Fruit fly (Drosophila melanogaster) whole organism, embryonic: ENCODE data around the gene CG10602.
A peak's percentile ranks its signal among the peaks of the same experiment; 100 is the strongest.

ENCODE experiments used
- Atf6 ChIP-seq: fragments of 200-800 bp; sonication (Bioruptor generic); IDR thresholded peaks from 2 replicates; pipeline ENCODE4 v1.3.6; 2022; ENCODE audit warnings: missing biosample characterization, missing genetic modification characterization
- Bgb ChIP-seq: fragments of 200-800 bp; sonication (Bioruptor generic); IDR thresholded peaks from 2 replicates; pipeline ENCODE4 v1.3.6; 2022; ENCODE audit warnings: missing biosample characterization, missing genetic modification characterization; ENCODE audit not compliant: partially characterized antibody
- CG12071 ChIP-seq: fragments of 200-800 bp; sonication (Bioruptor generic); optimal IDR thresholded peaks from 3 replicates; lab custom pipeline; 2018; ENCODE audit warnings: missing biosample characterization, mild to moderate bottlenecking, missing genetic modification characterization
- CG13287 ChIP-seq: fragments of 200-800 bp; sonication (Bioruptor generic); IDR thresholded peaks from 2 replicates; pipeline ENCODE4 v1.3.6; 2022; ENCODE audit warnings: missing biosample characterization, missing genetic modification characterization; ENCODE audit not compliant: partially characterized antibody
- CG13894 ChIP-seq: fragments of 200-800 bp; sonication (Bioruptor generic); optimal IDR thresholded peaks from 3 replicates; lab custom pipeline; 2018; ENCODE audit warnings: missing biosample characterization, mild to moderate bottlenecking, missing genetic modification characterization, moderate library complexity
- CG15073 ChIP-seq: fragments of 200-800 bp; sonication (Bioruptor generic); optimal IDR thresholded peaks from 2 replicates; lab custom pipeline; 2016; ENCODE audit warnings: missing biosample characterization, missing genetic modification characterization
- CG1603 ChIP-seq: fragments of 200-800 bp; sonication (Bioruptor generic); optimal IDR thresholded peaks from 2 replicates; lab custom pipeline; 2019; ENCODE audit warnings: missing biosample characterization, mild to moderate bottlenecking, missing genetic modification characterization, moderate library complexity
- CG17186 ChIP-seq: fragments of 200-800 bp; sonication (Bioruptor generic); optimal IDR thresholded peaks from 3 replicates; lab custom pipeline; 2017; ENCODE audit warnings: missing biosample characterization, missing genetic modification reagents, missing genetic modification characterization
- CG17385 ChIP-seq: fragments of 200-800 bp; sonication (Bioruptor generic); optimal IDR thresholded peaks from 3 replicates; lab custom pipeline; 2018; ENCODE audit warnings: missing biosample characterization, mild to moderate bottlenecking, missing genetic modification characterization
- CG17912 ChIP-seq: fragments of 200-800 bp; sonication (Bioruptor generic); optimal IDR thresholded peaks from 2 replicates; lab custom pipeline; 2018; ENCODE audit warnings: missing biosample characterization, mild to moderate bottlenecking, missing genetic modification characterization
- CG18476 ChIP-seq: fragments of 200-800 bp; sonication (Bioruptor generic); optimal IDR thresholded peaks from 2 replicates; lab custom pipeline; 2016; ENCODE audit warnings: missing biosample characterization, mild to moderate bottlenecking, missing genetic modification characterization
- CG2120 ChIP-seq: fragments of 200-800 bp; sonication (Bioruptor generic); optimal IDR thresholded peaks from 3 replicates; lab custom pipeline; 2016; ENCODE audit warnings: missing biosample characterization, missing genetic modification characterization
- CG31224 ChIP-seq: fragments of 200-800 bp; sonication (Bioruptor generic); IDR thresholded peaks from 2 replicates; pipeline ENCODE4 v1.3.6; 2022; ENCODE audit warnings: missing biosample characterization, missing genetic modification characterization
- CG31365 ChIP-seq: fragments of 200-800 bp; sonication (Bioruptor generic); optimal IDR thresholded peaks from 2 replicates; lab custom pipeline; 2018; ENCODE audit warnings: missing biosample characterization, mild to moderate bottlenecking, missing genetic modification characterization
- CG31388 ChIP-seq: fragments of 200-800 bp; sonication (Bioruptor generic); optimal IDR thresholded peaks from 2 replicates; lab custom pipeline; 2016; ENCODE audit warnings: missing biosample characterization, missing genetic modification characterization
- CG31441 ChIP-seq: fragments of 200-800 bp; sonication (Bioruptor generic); IDR thresholded peaks from 2 replicates; pipeline ENCODE4 v1.3.6; 2022; ENCODE audit warnings: missing biosample characterization, missing genetic modification characterization
- CG32772 ChIP-seq: fragments of 200-800 bp; sonication (Bioruptor generic); IDR thresholded peaks from 2 replicates; pipeline ENCODE4 v1.3.6; 2022; ENCODE audit warnings: missing biosample characterization, missing genetic modification characterization
- CG9797 ChIP-seq: fragments of 200-800 bp; sonication (Bioruptor generic); optimal IDR thresholded peaks from 3 replicates; lab custom pipeline; 2018; ENCODE audit warnings: missing biosample characterization, mild to moderate bottlenecking, missing genetic modification characterization
- CrebB ChIP-seq: fragments of 200-800 bp; sonication (Bioruptor generic); optimal IDR thresholded peaks from 3 replicates; lab custom pipeline; 2018; ENCODE audit warnings: missing biosample characterization, mild to moderate bottlenecking, missing genetic modification characterization
- HLH4C ChIP-seq: fragments of 200-800 bp; sonication (Bioruptor generic); IDR thresholded peaks from 3 replicates; pipeline ENCODE4 v1.3.6; 2022; ENCODE audit warnings: missing biosample characterization, missing genetic modification characterization; ENCODE audit not compliant: partially characterized antibody
- Hand ChIP-seq: fragments of 200-800 bp; sonication (Bioruptor generic); optimal IDR thresholded peaks from 2 replicates; lab custom pipeline; 2017; ENCODE audit warnings: mild to moderate bottlenecking, missing biosample characterization, missing genetic modification reagents, missing genetic modification characterization
- MESR4 ChIP-seq: fragments of 200-800 bp; sonication (Bioruptor generic); optimal IDR thresholded peaks from 2 replicates; lab custom pipeline; 2018; ENCODE audit warnings: missing biosample characterization, mild to moderate bottlenecking, missing genetic modification characterization, moderate library complexity
- Meics ChIP-seq: fragments of 200-800 bp; sonication (Bioruptor generic); optimal IDR thresholded peaks from 2 replicates; lab custom pipeline; 2017; ENCODE audit warnings: missing biosample characterization, mild to moderate bottlenecking, missing genetic modification characterization
- NC2α ChIP-seq: fragments of 200-800 bp; sonication (Bioruptor generic); optimal IDR thresholded peaks from 2 replicates; lab custom pipeline; 2016; ENCODE audit warnings: missing biosample characterization, missing genetic modification characterization
- PHDP ChIP-seq: fragments of 200-800 bp; sonication (Bioruptor generic); optimal IDR thresholded peaks from 3 replicates; lab custom pipeline; 2018; ENCODE audit warnings: missing biosample characterization, mild to moderate bottlenecking, missing genetic modification characterization, moderate library complexity
- Poxn ChIP-seq: fragments of 200-800 bp; sonication (Bioruptor generic); IDR thresholded peaks from 2 replicates; pipeline ENCODE4 v1.3.6; 2022; ENCODE audit warnings: missing biosample characterization, missing genetic modification characterization
- Sox102F ChIP-seq: fragments of 200-800 bp; sonication (Bioruptor generic); optimal IDR thresholded peaks from 2 replicates; lab custom pipeline; 2018; ENCODE audit warnings: missing biosample characterization, mild to moderate bottlenecking, missing genetic modification characterization, moderate library complexity
- ara ChIP-seq: fragments of 200-800 bp; sonication (Bioruptor generic); IDR thresholded peaks from 2 replicates; pipeline ENCODE4 v1.3.6; 2022; ENCODE audit warnings: missing biosample characterization, missing genetic modification characterization
- ash1 ChIP-seq: fragments of 200-800 bp; sonication (Bioruptor generic); optimal IDR thresholded peaks from 2 replicates; lab custom pipeline; 2018; ENCODE audit warnings: missing biosample characterization, mild to moderate bottlenecking, missing genetic modification characterization
- chinmo ChIP-seq: fragments of 200-800 bp; sonication (Bioruptor generic); IDR thresholded peaks from 4 replicates; pipeline ENCODE4 v1.3.6; 2022; ENCODE audit warnings: missing biosample characterization, missing genetic modification characterization; ENCODE audit not compliant: partially characterized antibody
- crp ChIP-seq, 2 experiments: fragments of 200-800 bp; sonication (Bioruptor generic); optimal IDR thresholded peaks; 2 replicates in 1 of 2; 3 replicates in 1 of 2; lab custom pipeline; 2017; ENCODE audit warnings: missing biosample characterization in 2 of 2, missing genetic modification characterization in 2 of 2, mild to moderate bottlenecking in 1 of 2, moderate library complexity in 1 of 2
- dan ChIP-seq: fragments of 200-800 bp; sonication (Bioruptor generic); IDR thresholded peaks from 2 replicates; pipeline ENCODE4 v1.3.6; 2022; ENCODE audit warnings: missing biosample characterization, missing genetic modification characterization
- eyg ChIP-seq: fragments of 200-800 bp; sonication (Bioruptor generic); optimal IDR thresholded peaks from 3 replicates; lab custom pipeline; 2016; ENCODE audit warnings: missing biosample characterization, missing genetic modification characterization
- gce ChIP-seq: fragments of 200-800 bp; sonication (Bioruptor generic); IDR thresholded peaks from 3 replicates; pipeline ENCODE4 v1.3.6; 2022; ENCODE audit warnings: missing biosample characterization, missing genetic modification characterization
- gro ChIP-seq: fragments of 200-800 bp; sonication (Bioruptor generic); optimal IDR thresholded peaks from 2 replicates; lab custom pipeline; 2016; ENCODE audit warnings: missing biosample characterization, missing genetic modification characterization
- inv ChIP-seq: fragments of 200-800 bp; sonication (Bioruptor generic); IDR thresholded peaks from 2 replicates; pipeline ENCODE4 v1.3.6; 2022; ENCODE audit warnings: missing biosample characterization, missing genetic modification characterization; ENCODE audit not compliant: partially characterized antibody
- lab ChIP-seq: fragments of 200-800 bp; sonication (Bioruptor generic); optimal IDR thresholded peaks from 3 replicates; lab custom pipeline; 2017; ENCODE audit warnings: missing biosample characterization, missing genetic modification characterization, mild to moderate bottlenecking, moderate library complexity, missing genetic modification reagents
- pfk ChIP-seq: fragments of 200-800 bp; sonication (Bioruptor generic); optimal IDR thresholded peaks from 2 replicates; lab custom pipeline; 2018; ENCODE audit warnings: missing biosample characterization, mild to moderate bottlenecking, missing genetic modification characterization, moderate library complexity
- pita ChIP-seq: fragments of 200-800 bp; sonication (Bioruptor generic); optimal IDR thresholded peaks from 2 replicates; lab custom pipeline; 2017; ENCODE audit warnings: missing biosample characterization, mild to moderate bottlenecking, missing genetic modification characterization
- prd ChIP-seq, 3 experiments: fragments of >200 bp in 2 of 3; fragments of 200-800 bp in 1 of 3; sonication (Bioruptor generic) in 1 of 3; optimal IDR thresholded peaks in 2 of 3; IDR thresholded peaks in 1 of 3; 2 replicates in 2 of 3; 3 replicates in 1 of 3; pipeline versions ENCODE4 v1.3.6 to Lab custom; 2017 to 2022; ENCODE audit warnings: missing biosample characterization in 1 of 3, missing genetic modification characterization in 1 of 3
- salm ChIP-seq: fragments of 200-800 bp; sonication (Bioruptor generic); optimal IDR thresholded peaks from 2 replicates; lab custom pipeline; 2018; ENCODE audit warnings: missing biosample characterization, mild to moderate bottlenecking, missing genetic modification characterization
- slp2 ChIP-seq: fragments of 200-800 bp; sonication (Bioruptor generic); optimal IDR thresholded peaks from 2 replicates; lab custom pipeline; 2016; ENCODE audit warnings: missing biosample characterization, missing genetic modification characterization
- sqz ChIP-seq: fragments of 200-800 bp; sonication (Bioruptor generic); optimal IDR thresholded peaks from 3 replicates; lab custom pipeline; 2018; ENCODE audit warnings: missing biosample characterization, mild to moderate bottlenecking, missing genetic modification characterization
- tna ChIP-seq: fragments of 200-800 bp; sonication (Bioruptor generic); IDR thresholded peaks from 2 replicates; pipeline ENCODE4 v1.3.6; 2022; ENCODE audit warnings: missing biosample characterization, missing genetic modification characterization; ENCODE audit not compliant: partially characterized antibody
- ttk ChIP-seq: fragments of 200-800 bp; sonication (Bioruptor generic); IDR thresholded peaks from 2 replicates; pipeline ENCODE4 v2.1.2; 2022; ENCODE audit warnings: missing biosample characterization, missing genetic modification characterization
- z ChIP-seq: fragments of 200-800 bp; sonication (Bioruptor generic); IDR thresholded peaks from 3 replicates; pipeline ENCODE4 v1.3.6; 2022; ENCODE audit warnings: missing biosample characterization, missing genetic modification characterization

The CG10602 gene

dm6 chr2L:18830587-18831528 lies 28.2 kb downstream of the CG10602 start, which contains the start of the genes CG17597 and ScpX (continued):
- peak; percentile 45 for TF ChIP-seq CG1603 (tag; lab: Kevin White, UChicago)
- TF ChIP-seq slp2 = peak; percentile 20
- no peak for TF ChIP-seq ash1 (GFP tag; lab: Kevin White, UChicago)
- peak; percentile 19 for TF ChIP-seq CG31388 (GFP tag; lab: Kevin White, UChicago)
- no peak for TF ChIP-seq Hand (GFP tag; lab: Kevin White, UChicago)
- no peak for TF ChIP-seq CG17912 (GFP tag; lab: Kevin White, UChicago)
- peak; percentile 60 for TF ChIP-seq CG31441 (GFP tag; lab: Robert Waterston, UW)
- no peak for TF ChIP-seq ttk (GFP tag; lab: Robert Waterston, UW)
- TF ChIP-seq gce (GFP tag; lab: Robert Waterston, UW) = no peak; the same call in 2 of the 3 replicates
- TF ChIP-seq pfk (GFP tag; lab: Kevin White, UChicago) = peak; percentile 16
- peak; percentile 68 for TF ChIP-seq CG18476 (GFP tag; lab: Kevin White, UChicago)
- TF ChIP-seq CG9797 (GFP tag; lab: Kevin White, UChicago) = peak; percentile 34
- TF ChIP-seq salm = no peak
- TF ChIP-seq inv (GFP tag; lab: Robert Waterston, UW) = peak; percentile 65
- no peak for TF ChIP-seq crp (GFP tag; optimal IDR thresholded peaks at IDR 0.05; lab: Kevin White, UChicago)
- peak; percentile 43 for TF ChIP-seq CG12071 (GFP tag; lab: Kevin White, UChicago)
- peak; percentile 56 for TF ChIP-seq NC2α (GFP tag; lab: Kevin White, UChicago)
- peak; percentile 89 for TF ChIP-seq tna (GFP tag; lab: Robert Waterston, UW)
- TF ChIP-seq lab (GFP tag; lab: Kevin White, UChicago) = peak; percentile 75
- TF ChIP-seq CG2120 (GFP tag; lab: Kevin White, UChicago) = peak; percentile 79
- peak; percentile 33 for TF ChIP-seq pita
- peak; percentile 52 for TF ChIP-seq CG17385 (GFP tag; lab: Kevin White, UChicago)
- peak; percentile 86 for TF ChIP-seq CG13287 (GFP tag; lab: Robert Waterston, UW)
- TF ChIP-seq Bgb (GFP tag; lab: Robert Waterston, UW) = peak; percentile 90
- TF ChIP-seq HLH4C (GFP tag; lab: Robert Waterston, UW) = peak; percentile 90
- peak; percentile 71 for TF ChIP-seq gro
- TF ChIP-seq CG15073 (GFP tag; lab: Kevin White, UChicago) = no peak
- no peak for TF ChIP-seq Atf6 (GFP tag; lab: Robert Waterston, UW)
- TF ChIP-seq CG17186 = peak; percentile 89
- TF ChIP-seq ara (GFP tag; lab: Robert Waterston, UW) = no peak; the same call in 1 of the 2 replicates
- no peak for TF ChIP-seq prd (optimal IDR thresholded peaks at IDR 0.05; lab: Kevin White, UChicago)
- TF ChIP-seq prd (GFP tag; IDR thresholded peaks at IDR 0.05; lab: Robert Waterston, UW) = peak; percentile 69; the same call in 2 of the 3 replicates
- TF ChIP-seq Meics = peak; percentile 24
- peak; percentile 51 for TF ChIP-seq sqz (GFP tag; lab: Kevin White, UChicago)
- TF ChIP-seq MESR4 (GFP tag; lab: Kevin White, UChicago) = peak; percentile 74
- peak; percentile 39; the same call in 1 of the 2 replicates for TF ChIP-seq CG32772
- TF ChIP-seq CrebB (tag; lab: Kevin White, UChicago) = peak; percentile 16
- TF ChIP-seq Poxn (GFP tag; lab: Robert Waterston, UW) = no peak
- TF ChIP-seq PHDP = peak; percentile 54
- peak; percentile 59 for TF ChIP-seq Sox102F (GFP tag; lab: Kevin White, UChicago)
- TF ChIP-seq CG31224 (GFP tag; lab: Robert Waterston, UW) = peak; percentile 19; the same call in 1 of the 2 replicates
- TF ChIP-seq CG31365 = no peak
- TF ChIP-seq chinmo (GFP tag; lab: Robert Waterston, UW) = peak; percentile 90; the same call in 3 of the 4 replicates
- peak; percentile 57 for TF ChIP-seq CG13894 (tag; lab: Kevin White, UChicago)
- TF ChIP-seq eyg (GFP tag; lab: Kevin White, UChicago) = peak; percentile 38
- no peak for TF ChIP-seq z (GFP tag; lab: Robert Waterston, UW)
- TF ChIP-seq dan = no peak
